Worm (Caenorhabditis elegans) whole organism, late embryonic: ENCODE measurements around the gene wdr-48.

ENCODE experiments used
- K02D7.2 ChIP-seq: sonication (generic microtip); optimal IDR thresholded peaks from 2 replicates; lab custom pipeline; 2017; ENCODE audit warnings: mild to moderate bottlenecking, missing genetic modification characterization, missing compliant biosample characterization
- K09A11.1 ChIP-seq: sonication (generic microtip); optimal IDR thresholded peaks from 2 replicates; lab custom pipeline; 2017; ENCODE audit warnings: antibody characterized with exemption, mild to moderate bottlenecking, missing genetic modification characterization, missing compliant biosample characterization; ENCODE audit not compliant: insufficient read depth
- Y22D7AL.16 ChIP-seq: sonication (generic microtip); optimal IDR thresholded peaks from 2 replicates; lab custom pipeline; 2016; ENCODE audit warnings: missing genetic modification characterization, missing compliant biosample characterization
- ama-1 ChIP-seq: fragments of 150-350 bp; optimal IDR thresholded peaks from 2 replicates; lab custom pipeline; 2014
- ceh-14 ChIP-seq: sonication (generic microtip); optimal IDR thresholded peaks from 2 replicates; lab custom pipeline; 2016; ENCODE audit warnings: missing genotype, missing genetic modification characterization, missing compliant biosample characterization
- ceh-18 ChIP-seq: sonication (generic microtip); optimal IDR thresholded peaks from 2 replicates; lab custom pipeline; 2016; ENCODE audit warnings: missing genetic modification characterization, missing compliant biosample characterization
- ceh-19 ChIP-seq: fragments of 200-800 bp; sonication (Bioruptor generic); optimal IDR thresholded peaks from 2 replicates; lab custom pipeline; 2018; ENCODE audit warnings: mild to moderate bottlenecking, missing genetic modification characterization, missing compliant biosample characterization
- ceh-30 ChIP-seq: fragments of 150-350 bp; optimal IDR thresholded peaks from 2 replicates; lab custom pipeline; 2014; ENCODE audit warnings: missing biosample characterization, missing genetic modification characterization
- ceh-31 ChIP-seq: sonication (generic microtip); optimal IDR thresholded peaks from 2 replicates; lab custom pipeline; 2016; ENCODE audit warnings: missing genetic modification characterization, missing compliant biosample characterization
- ceh-6 ChIP-seq: fragments of 200-800 bp; sonication (Bioruptor generic); optimal IDR thresholded peaks from 2 replicates; lab custom pipeline; 2018; ENCODE audit warnings: mild to moderate bottlenecking, missing genetic modification characterization, missing compliant biosample characterization
- che-1 ChIP-seq: sonication (generic microtip); optimal IDR thresholded peaks from 2 replicates; lab custom pipeline; 2016; ENCODE audit warnings: mild to moderate bottlenecking, missing genetic modification characterization, missing compliant biosample characterization
- dve-1 ChIP-seq: sonication (generic microtip); optimal IDR thresholded peaks from 2 replicates; lab custom pipeline; 2017; ENCODE audit warnings: antibody characterized with exemption, mild to moderate bottlenecking, missing genetic modification characterization, missing compliant biosample characterization
- elt-2 ChIP-seq: sonication (generic microtip); optimal IDR thresholded peaks from 2 replicates; lab custom pipeline; 2016; ENCODE audit warnings: missing genetic modification reagents, missing genetic modification characterization, missing compliant biosample characterization
- elt-4 ChIP-seq: sonication (generic microtip); optimal IDR thresholded peaks from 2 replicates; lab custom pipeline; 2016; ENCODE audit warnings: missing genetic modification characterization, missing compliant biosample characterization
- fax-1 ChIP-seq: sonication (generic microtip); optimal IDR thresholded peaks from 2 replicates; lab custom pipeline; 2016; ENCODE audit warnings: missing genotype, missing genetic modification characterization, missing compliant biosample characterization
- hlh-15 ChIP-seq: sonication (generic microtip); optimal IDR thresholded peaks from 2 replicates; lab custom pipeline; 2016; ENCODE audit warnings: missing genetic modification characterization, missing compliant biosample characterization
- hlh-30 ChIP-seq: sonication (generic microtip); optimal IDR thresholded peaks from 2 replicates; lab custom pipeline; 2017; ENCODE audit warnings: antibody characterized with exemption, missing genetic modification characterization, missing compliant biosample characterization; ENCODE audit not compliant: insufficient read depth
- hlh-8 ChIP-seq: sonication (generic microtip); optimal IDR thresholded peaks from 2 replicates; lab custom pipeline; 2016; ENCODE audit warnings: missing genotype, missing genetic modification characterization, missing compliant biosample characterization
- lin-11 ChIP-seq: fragments of 200-800 bp; sonication (Bioruptor generic); optimal IDR thresholded peaks from 2 replicates; lab custom pipeline; 2018; ENCODE audit warnings: mild to moderate bottlenecking, missing genetic modification characterization, missing compliant biosample characterization
- nfya-1 ChIP-seq: sonication (generic microtip); optimal IDR thresholded peaks from 2 replicates; lab custom pipeline; 2017; ENCODE audit warnings: missing genetic modification characterization, mild to moderate bottlenecking, missing compliant biosample characterization, antibody characterized with exemption, moderate library complexity
- nhr-232 ChIP-seq: sonication (generic microtip); optimal IDR thresholded peaks from 2 replicates; lab custom pipeline; 2016; ENCODE audit warnings: missing genetic modification characterization, missing compliant biosample characterization
- npax-4 ChIP-seq: sonication (generic microtip); optimal IDR thresholded peaks from 2 replicates; lab custom pipeline; 2016; ENCODE audit warnings: missing genetic modification characterization, missing compliant biosample characterization
- pax-1 ChIP-seq: fragments of 150-350 bp; optimal IDR thresholded peaks from 2 replicates; lab custom pipeline; 2014; ENCODE audit warnings: missing biosample characterization, missing genetic modification characterization
- pha-2 ChIP-seq: sonication (generic microtip); optimal IDR thresholded peaks from 2 replicates; lab custom pipeline; 2017; ENCODE audit warnings: mild to moderate bottlenecking, missing genetic modification characterization, missing compliant biosample characterization
- pqm-1 ChIP-seq: sonication (generic microtip); optimal IDR thresholded peaks from 2 replicates; lab custom pipeline; 2016; ENCODE audit warnings: missing genetic modification characterization, missing compliant biosample characterization
- pros-1 ChIP-seq: fragments of 150-350 bp; optimal IDR thresholded peaks from 2 replicates; lab custom pipeline; 2014; ENCODE audit warnings: missing biosample characterization, missing genetic modification reagents, missing genetic modification characterization
- ref-2 ChIP-seq: sonication (generic microtip); optimal IDR thresholded peaks from 2 replicates; lab custom pipeline; 2016; ENCODE audit warnings: missing genetic modification characterization, missing compliant biosample characterization
- sdc-2 ChIP-seq: sonication (generic microtip); optimal IDR thresholded peaks from 2 replicates; lab custom pipeline; 2016; ENCODE audit warnings: missing genotype, missing genetic modification characterization, missing compliant biosample characterization
- tbx-2 ChIP-seq: sonication (generic microtip); optimal IDR thresholded peaks from 2 replicates; lab custom pipeline; 2016; ENCODE audit warnings: missing genetic modification characterization, missing compliant biosample characterization
- tbx-7 ChIP-seq: sonication (generic microtip); optimal IDR thresholded peaks from 2 replicates; lab custom pipeline; 2016; ENCODE audit warnings: missing genotype, missing genetic modification characterization, missing compliant biosample characterization
- unc-42 ChIP-seq: sonication (generic microtip); optimal IDR thresholded peaks from 2 replicates; lab custom pipeline; 2016; ENCODE audit warnings: missing genotype, missing genetic modification characterization, missing compliant biosample characterization
- unc-55 ChIP-seq: sonication (generic microtip); optimal IDR thresholded peaks from 2 replicates; lab custom pipeline; 2017; ENCODE audit warnings: missing biosample characterization, missing genetic modification reagents, missing genetic modification characterization

Gene wdr-48

DNA sequence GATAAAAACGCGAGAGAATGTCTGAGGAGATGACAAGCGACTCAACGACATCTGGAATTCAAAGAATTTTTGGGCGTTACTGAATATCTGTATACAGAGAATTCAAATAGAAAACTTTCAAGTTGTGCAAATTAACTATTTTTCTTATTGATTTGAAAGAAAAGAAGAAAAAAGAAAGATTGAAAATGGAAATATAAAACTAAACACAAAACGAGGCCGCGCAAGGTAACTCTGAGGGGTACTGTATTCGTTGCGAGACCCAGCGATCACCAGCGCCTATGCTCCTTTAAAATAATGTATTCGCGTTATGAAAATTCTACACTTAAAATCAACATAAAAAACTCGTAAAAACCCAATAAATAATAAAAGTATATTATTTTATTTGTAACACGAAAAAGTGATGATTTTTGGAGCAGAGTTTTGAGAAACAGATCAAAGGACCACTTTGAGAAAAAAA is 17.1 kb downstream of the wdr-48 start, which contains the start of gene asb-1:
TSS of gene asb-1 (minus strand) at position 51 of the 457 bp plus-strand sequence.
- TF ChIP-seq hlh-15 (no peak), Y22D7AL.16 (tag; lab: Kevin White, UChicago) (no peak), ceh-31 (tag; lab: Kevin White, UChicago) (no peak), che-1 (tag; lab: Kevin White, UChicago) (no peak), elt-4 (tag; lab: Kevin White, UChicago) (no peak), ceh-30 (no peak), tbx-2 (tag; lab: Kevin White, UChicago) (no peak), ceh-6 (no peak), dve-1 (no peak)

DNA sequence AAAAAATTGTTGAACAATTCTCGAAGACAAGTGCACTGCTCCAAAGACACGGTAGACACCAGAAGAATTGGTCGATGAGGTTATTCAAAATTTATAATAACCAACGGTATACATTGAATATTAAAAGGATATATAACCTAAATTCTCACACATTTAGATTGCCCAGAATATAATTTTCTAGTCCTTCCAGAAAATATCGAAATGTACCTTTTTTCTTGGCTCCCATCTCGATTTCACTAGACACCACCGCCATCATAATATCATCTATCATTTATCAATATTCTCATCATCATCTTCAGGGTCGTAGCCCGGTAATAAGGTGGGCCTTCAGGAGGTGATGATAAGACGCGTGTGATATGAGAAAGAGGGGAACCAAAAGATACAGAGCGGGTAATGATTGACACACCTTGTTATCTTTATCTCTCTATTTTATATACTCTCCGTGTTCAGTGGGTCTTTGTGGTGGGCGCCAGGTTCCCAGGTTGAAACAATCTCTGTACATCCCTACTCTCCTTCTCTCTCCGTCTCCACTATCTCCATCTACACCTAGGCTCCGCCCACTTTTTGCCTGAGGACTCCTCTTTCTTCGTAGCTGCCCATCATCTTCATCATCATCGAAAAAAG is 21.6 kb downstream of the wdr-48 start, which contains the start of gene mab-21:
TSS of gene mab-21 (plus strand) at position 615 of the 624 bp plus-strand sequence.
- no peak for TF ChIP-seq sdc-2 (tag; lab: Kevin White, UChicago)
- no peak for TF ChIP-seq K02D7.2 (tag; lab: Kevin White, UChicago)
- no peak for TF ChIP-seq pqm-1 (tag; lab: Kevin White, UChicago)
- TF ChIP-seq elt-2, result peak; percentile 70
- peak; percentile 25 for TF ChIP-seq unc-55 (GFP tag; lab: Kevin White, UChicago)
- TF ChIP-seq pros-1 (tag; lab: Kevin White, UChicago), result no peak
- TF ChIP-seq hlh-15, result no peak
- no peak for TF ChIP-seq ceh-6
- TF ChIP-seq tbx-7 (tag; lab: Kevin White, UChicago), result no peak
- no peak for TF ChIP-seq pha-2 (tag; lab: Kevin White, UChicago)
- TF ChIP-seq, all 69 proteins: peak for 2

DNA sequence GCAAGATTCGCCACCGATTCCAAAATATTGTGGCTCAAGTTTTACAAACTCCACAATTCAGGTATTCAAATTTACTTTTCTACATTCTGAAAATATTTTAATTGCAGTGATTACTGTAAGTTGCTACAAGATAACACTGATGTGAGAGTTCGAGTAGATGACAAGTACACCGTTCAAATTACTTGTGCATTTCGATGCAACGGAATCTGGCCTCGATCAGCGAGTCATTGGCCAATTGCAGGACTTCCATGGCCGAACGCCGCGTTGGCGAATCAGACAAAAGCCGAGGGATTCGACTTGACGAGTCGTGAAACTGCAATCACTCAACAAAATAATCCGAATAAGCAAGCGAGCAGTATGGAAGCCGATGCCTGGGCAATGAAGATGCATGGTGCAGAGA is 22.6 kb downstream of the wdr-48 start:
- TF ChIP-seq ref-2 (tag; lab: Kevin White, UChicago), result no peak
- no peak for TF ChIP-seq ceh-18 (tag; lab: Kevin White, UChicago)
- TF ChIP-seq, all 69 proteins: peak for 0

DNA sequence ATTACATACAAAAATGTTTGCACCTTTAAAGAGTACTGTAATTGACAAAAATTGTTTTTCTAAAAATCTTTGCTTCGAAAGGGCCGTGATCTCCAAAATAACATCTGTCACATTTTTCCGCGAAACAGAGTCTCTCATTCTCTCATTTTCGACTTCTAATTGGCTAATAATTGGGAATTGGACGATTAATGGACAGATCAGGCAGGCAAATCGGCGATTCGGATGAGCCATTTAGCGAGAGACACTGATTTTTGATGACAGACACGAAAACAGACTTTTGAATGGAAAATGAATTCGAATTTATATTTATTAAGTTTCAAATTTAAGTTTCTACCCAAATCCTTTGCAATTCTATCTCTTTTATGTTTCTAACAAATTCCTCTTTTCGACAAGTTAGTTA is 25.2 kb downstream of the wdr-48 start:
- TF ChIP-seq npax-4 (no peak), fax-1 (tag; lab: Kevin White, UChicago) (no peak), hlh-30 (tag; lab: Kevin White, UChicago) (no peak), pax-1 (tag; lab: Kevin White, UChicago) (no peak), ref-2 (tag; lab: Kevin White, UChicago) (no peak), K09A11.1 (tag; lab: Kevin White, UChicago) (no peak), tbx-2 (tag; lab: Kevin White, UChicago) (no peak), K02D7.2 (tag; lab: Kevin White, UChicago) (no peak), ama-1 (no peak), ceh-14 (tag; lab: Kevin White, UChicago) (no peak), sdc-2 (tag; lab: Kevin White, UChicago) (no peak), lin-11 (tag; lab: Kevin White, UChicago) (no peak), nhr-232 (tag; lab: Kevin White, UChicago) (no peak), ceh-19 (no peak)

DNA sequence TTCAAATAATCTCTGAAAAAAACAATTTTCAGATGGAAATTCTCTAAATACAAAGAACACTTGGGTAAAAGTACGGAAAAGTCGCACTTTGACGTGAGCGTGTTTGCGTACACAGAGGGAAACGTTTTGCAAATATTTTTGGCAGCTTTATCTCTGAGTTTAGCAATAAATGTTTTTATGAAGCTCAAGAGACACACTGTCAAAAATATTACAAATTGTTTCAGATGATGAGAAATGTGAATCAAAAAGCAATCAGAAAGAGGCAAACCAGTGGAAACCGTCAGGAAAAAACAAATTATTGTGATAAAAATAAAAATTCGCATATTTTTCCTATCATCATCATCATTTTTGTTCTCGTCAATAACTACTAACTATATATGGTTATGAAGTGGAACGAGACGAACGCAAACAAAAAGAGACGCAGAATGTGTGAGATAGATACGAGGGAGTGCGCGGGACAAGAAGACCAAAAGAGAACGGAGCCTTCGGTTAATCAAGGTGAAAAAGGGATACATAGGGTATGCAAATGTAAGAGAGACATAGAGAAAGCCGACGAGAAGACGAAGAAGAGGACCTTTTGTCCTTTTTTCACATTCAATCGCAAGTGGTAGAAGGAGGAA is 33.8 kb downstream of the wdr-48 start, which contains the start of gene sel-2:
TSS of gene sel-2 (minus strand) at position 51 of the 620 bp plus-strand sequence.
- TF ChIP-seq tbx-2 (tag; lab: Kevin White, UChicago), result peak; percentile 49
- peak; percentile 54 for TF ChIP-seq nfya-1 (tag; lab: Kevin White, UChicago)
- TF ChIP-seq hlh-8 (tag; lab: Kevin White, UChicago), result no peak
- TF ChIP-seq unc-42 (tag; lab: Kevin White, UChicago), result peak; percentile 74
- peak; percentile 67 for TF ChIP-seq ceh-31 (tag; lab: Kevin White, UChicago)
